Fruit fly (Drosophila melanogaster) whole organism, wandering third instar larva: ENCODE results near the gene ssp2.
A peak's percentile ranks its signal among the peaks of the same experiment; 100 is the strongest.

ENCODE experiments used
- Abd-B ChIP-seq: fragments of >200 bp; optimal IDR thresholded peaks from 2 replicates; lab custom pipeline; 2017; ENCODE audit warnings: missing biosample characterization, missing genetic modification characterization
- CG32264 ChIP-seq: fragments of 200-800 bp; sonication (Bioruptor generic); optimal IDR thresholded peaks from 2 replicates; lab custom pipeline; 2016; ENCODE audit warnings: missing biosample characterization, missing genetic modification characterization
- CG9705 ChIP-seq: fragments of 200-800 bp; sonication (Bioruptor generic); optimal IDR thresholded peaks from 2 replicates; lab custom pipeline; 2018; ENCODE audit warnings: missing biosample characterization, mild to moderate bottlenecking, missing genetic modification characterization
- CrebA ChIP-seq: fragments of 200-800 bp; sonication (Bioruptor generic); optimal IDR thresholded peaks from 2 replicates; lab custom pipeline; 2016; ENCODE audit warnings: missing biosample characterization, mild to moderate bottlenecking, missing genetic modification characterization, borderline replicate concordance
- Dfd ChIP-seq: fragments of >200 bp; optimal IDR thresholded peaks from 2 replicates; lab custom pipeline; 2017; ENCODE audit warnings: missing biosample characterization, missing genetic modification characterization
- Dif ChIP-seq: fragments of 200-275, 200-300 bp; sonication (Bioruptor generic); optimal IDR thresholded peaks from 2 replicates; lab custom pipeline; 2018; ENCODE audit warnings: missing biosample characterization, missing genetic modification characterization; ENCODE audit not compliant: partially characterized antibody
- GATAd ChIP-seq: sonication (Bioruptor generic); optimal IDR thresholded peaks from 2 replicates; lab custom pipeline; 2016; ENCODE audit warnings: missing biosample characterization, missing genetic modification characterization
- HLH106 ChIP-seq: fragments of 200-800 bp; optimal IDR thresholded peaks from 3 replicates; lab custom pipeline; 2019; ENCODE audit warnings: missing biosample characterization, mild to moderate bottlenecking, missing genetic modification characterization, moderate library complexity
- Hnf4 ChIP-seq: fragments of 200-800 bp; sonication (Bioruptor generic); optimal IDR thresholded peaks from 2 replicates; lab custom pipeline; 2016; ENCODE audit warnings: missing biosample characterization, mild to moderate bottlenecking, missing genetic modification characterization
- Hr78 ChIP-seq: fragments of >200 bp; optimal IDR thresholded peaks from 2 replicates; lab custom pipeline; 2017; ENCODE audit warnings: missing biosample characterization, missing genetic modification characterization
- Hr83 ChIP-seq: fragments of 200-300 bp; sonication (Bioruptor generic); optimal IDR thresholded peaks from 2 replicates; lab custom pipeline; 2016; ENCODE audit warnings: missing biosample characterization, mild to moderate bottlenecking, missing genetic modification characterization, moderate library complexity; ENCODE audit not compliant: poor library complexity, severe bottlenecking
- Mio ChIP-seq: sonication (Bioruptor generic); optimal IDR thresholded peaks from 2 replicates; lab custom pipeline; 2016; ENCODE audit warnings: missing biosample characterization, missing genetic modification characterization
- Myc ChIP-seq: fragments of >200 bp; optimal IDR thresholded peaks from 2 replicates; lab custom pipeline; 2017
- OdsH ChIP-seq: fragments of 200-800 bp; sonication (Bioruptor generic); optimal IDR thresholded peaks from 2 replicates; lab custom pipeline; 2016; ENCODE audit warnings: missing biosample characterization, mild to moderate bottlenecking, missing genetic modification characterization
- Rel ChIP-seq, 2 experiments: fragments of 200-800 bp; sonication (Bioruptor generic) in 1 of 2; optimal IDR thresholded peaks; 2 replicates in 1 of 2; 3 replicates in 1 of 2; lab custom pipeline; 2016 to 2019; ENCODE audit warnings: mild to moderate bottlenecking in 2 of 2, missing biosample characterization in 2 of 2, missing genetic modification characterization in 2 of 2, moderate library complexity in 1 of 2
- Sp1 ChIP-seq: fragments of 200-800 bp; sonication (Bioruptor generic); optimal IDR thresholded peaks from 3 replicates; lab custom pipeline; 2019; ENCODE audit warnings: missing biosample characterization, mild to moderate bottlenecking, missing genetic modification characterization, moderate library complexity
- Vsx2 ChIP-seq: fragments of 200-300, 225-300 bp; sonication (Bioruptor generic); optimal IDR thresholded peaks from 2 replicates; lab custom pipeline; 2018; ENCODE audit warnings: missing biosample characterization, missing genetic modification characterization; ENCODE audit not compliant: partially characterized antibody
- br ChIP-seq: fragments of 200-800 bp; sonication (Bioruptor generic); optimal IDR thresholded peaks from 2 replicates; lab custom pipeline; 2016; ENCODE audit warnings: missing biosample characterization, missing genetic modification characterization
- brk ChIP-seq: fragments of 200-800 bp; sonication (Bioruptor generic); optimal IDR thresholded peaks from 2 replicates; lab custom pipeline; 2016; ENCODE audit warnings: missing biosample characterization, mild to moderate bottlenecking, missing genetic modification characterization
- dl ChIP-seq, 2 experiments: fragments of 175-275, 200-275 bp in 1 of 2; fragments of 200-275 bp in 1 of 2; sonication (Bioruptor generic); optimal IDR thresholded peaks; lab custom pipeline; 2018; ENCODE audit warnings: mild to moderate bottlenecking in 2 of 2, missing biosample characterization in 2 of 2, missing genetic modification characterization in 2 of 2, moderate library complexity in 2 of 2; ENCODE audit not compliant: partially characterized antibody in 2 of 2, insufficient read depth in 1 of 2
- dmrt93B ChIP-seq: fragments of 200-800 bp; sonication (Bioruptor generic); optimal IDR thresholded peaks from 2 replicates; lab custom pipeline; 2018; ENCODE audit warnings: missing biosample characterization, mild to moderate bottlenecking, missing genetic modification characterization
- dsf ChIP-seq: sonication (Bioruptor generic); optimal IDR thresholded peaks from 2 replicates; lab custom pipeline; 2016; ENCODE audit warnings: missing biosample characterization, missing genetic modification characterization, borderline replicate concordance
- ey ChIP-seq: fragments of 200-800 bp; sonication (Bioruptor generic); optimal IDR thresholded peaks from 2 replicates; lab custom pipeline; 2016; ENCODE audit warnings: missing biosample characterization, missing genetic modification characterization
- foxo ChIP-seq, 2 experiments: fragments of 200-800 bp; sonication (Bioruptor generic); optimal IDR thresholded peaks; 2 replicates in 1 of 2; 3 replicates in 1 of 2; lab custom pipeline; 2016 to 2017; ENCODE audit warnings: missing biosample characterization in 2 of 2, missing genetic modification characterization in 2 of 2
- fru ChIP-seq: fragments of 200-800 bp; sonication (Bioruptor generic); optimal IDR thresholded peaks from 3 replicates; lab custom pipeline; 2016; ENCODE audit warnings: missing biosample characterization, mild to moderate bottlenecking, missing genetic modification characterization
- h ChIP-seq: fragments of 200-800 bp; sonication (Bioruptor generic); optimal IDR thresholded peaks from 3 replicates; lab custom pipeline; 2016; ENCODE audit warnings: missing biosample characterization, mild to moderate bottlenecking, missing genetic modification characterization
- jim ChIP-seq: fragments of 175-275, 200-325 bp; sonication (Bioruptor generic); optimal IDR thresholded peaks from 2 replicates; lab custom pipeline; 2016; ENCODE audit warnings: missing biosample characterization, mild to moderate bottlenecking, missing genetic modification characterization
- lola ChIP-seq: fragments of >200 bp; optimal IDR thresholded peaks from 2 replicates; lab custom pipeline; 2017; ENCODE audit warnings: missing biosample characterization, missing genetic modification characterization
- pan ChIP-seq: fragments of >200 bp; optimal IDR thresholded peaks from 2 replicates; lab custom pipeline; 2017
- psq ChIP-seq: fragments of 200-800 bp; sonication (Bioruptor generic); optimal IDR thresholded peaks from 3 replicates; lab custom pipeline; 2017; ENCODE audit warnings: missing biosample characterization, mild to moderate bottlenecking, missing genetic modification characterization, moderate library complexity
- rgr ChIP-seq: fragments of 200-800 bp; sonication (Bioruptor generic); optimal IDR thresholded peaks from 3 replicates; lab custom pipeline; 2016; ENCODE audit warnings: missing biosample characterization, mild to moderate bottlenecking, missing genetic modification characterization
- sage ChIP-seq: fragments of 200-800 bp; sonication (Bioruptor generic); optimal IDR thresholded peaks from 2 replicates; lab custom pipeline; 2016; ENCODE audit warnings: missing biosample characterization, mild to moderate bottlenecking, missing genetic modification characterization
- sv ChIP-seq: fragments of 200-800 bp; sonication (Bioruptor generic); optimal IDR thresholded peaks from 3 replicates; lab custom pipeline; 2016; ENCODE audit warnings: missing biosample characterization, missing genetic modification characterization
- tai ChIP-seq: sonication (Bioruptor generic); optimal IDR thresholded peaks from 2 replicates; lab custom pipeline; 2016; ENCODE audit warnings: missing biosample characterization, missing genetic modification characterization
- usp ChIP-seq: fragments of >200 bp; optimal IDR thresholded peaks from 2 replicates; lab custom pipeline; 2017; ENCODE audit warnings: missing biosample characterization, missing genetic modification characterization
- woc ChIP-seq: sonication (Bioruptor generic); optimal IDR thresholded peaks from 2 replicates; lab custom pipeline; 2016; ENCODE audit warnings: missing biosample characterization, mild to moderate bottlenecking, missing genetic modification characterization

ssp2 gene

dm6 chr3L:13919794-13920631 lies 45.0 kb upstream of the ssp2 start:
- no peak for TF ChIP-seq dsf (GFP tag; lab: Kevin White, UChicago)
- peak; percentile 76 for TF ChIP-seq woc (GFP tag; lab: Kevin White, UChicago)
- no peak for TF ChIP-seq Mio (GFP tag; lab: Kevin White, UChicago)
- TF ChIP-seq jim (GFP tag; lab: Kevin White, UChicago), result no peak
- TF ChIP-seq Hr78 (GFP tag; lab: Kevin White, UChicago), result no peak
- no peak for TF ChIP-seq Myc (lab: Kevin White, UChicago)
- TF ChIP-seq ey (GFP tag; lab: Kevin White, UChicago), result peak; percentile 73
- TF ChIP-seq pan, result peak; percentile 69
- TF ChIP-seq sv (GFP tag; lab: Kevin White, UChicago), result peak; percentile 87
- TF ChIP-seq Sp1 (GFP tag; lab: Kevin White, UChicago), result peak; percentile 59
- TF ChIP-seq sage (GFP tag; lab: Kevin White, UChicago), result no peak
- TF ChIP-seq CG32264 (GFP tag; lab: Kevin White, UChicago), result no peak
- peak in 1 of 2 experiments; percentile 77 for TF ChIP-seq foxo (GFP tag; optimal IDR thresholded peaks at IDR 0.05; lab: Kevin White, UChicago)
- no peak for TF ChIP-seq Abd-B (GFP tag; lab: Kevin White, UChicago)
- no peak for TF ChIP-seq GATAd
- TF ChIP-seq Dfd (GFP tag; lab: Kevin White, UChicago), result no peak
- TF ChIP-seq br (GFP tag; lab: Kevin White, UChicago), result peak; percentile 63
- TF ChIP-seq usp (GFP tag; lab: Kevin White, UChicago), result no peak
- TF ChIP-seq CrebA, result no peak
- TF ChIP-seq Dif (GFP tag; lab: Kevin White, UChicago), result peak; percentile 92
- peak; percentile 70 for TF ChIP-seq HLH106
- no peak for TF ChIP-seq CG9705
- TF ChIP-seq OdsH, result peak; percentile 71
- no peak for TF ChIP-seq brk (GFP tag; lab: Kevin White, UChicago)
- TF ChIP-seq lola (GFP tag; lab: Kevin White, UChicago), result no peak
- TF ChIP-seq Rel (GFP tag; optimal IDR thresholded peaks at IDR 0.05; lab: Kevin White, UChicago), result no peak
- peak; percentile 97 for TF ChIP-seq Rel (tag; optimal IDR thresholded peaks at IDR 0.05; lab: Kevin White, UChicago)
- peak; percentile 64 for TF ChIP-seq rgr
- TF ChIP-seq dmrt93B (GFP tag; lab: Kevin White, UChicago), result peak; percentile 67
- peak; percentile 84 to 93 for TF ChIP-seq dl (GFP tag; optimal IDR thresholded peaks at IDR 0.05; lab: Kevin White, UChicago; ENCODE audit: insufficient read depth in 1 of 2, partially characterized antibody in 2 of 2)
- TF ChIP-seq Hr83 (GFP tag; lab: Kevin White, UChicago), result no peak
- TF ChIP-seq Vsx2 (GFP tag; lab: Kevin White, UChicago), result peak; percentile 16
- peak; percentile 69 for TF ChIP-seq h (GFP tag; lab: Kevin White, UChicago)
- peak; percentile 39 for TF ChIP-seq tai (GFP tag; lab: Kevin White, UChicago)
- TF ChIP-seq psq (GFP tag; lab: Kevin White, UChicago), result peak; percentile 50
- TF ChIP-seq fru (GFP tag; lab: Kevin White, UChicago), result peak; percentile 82
- peak; percentile 22 for TF ChIP-seq Hnf4

- peak; percentile 29 for TF ChIP-seq Dif (GFP tag; lab: Kevin White, UChicago)
- TF ChIP-seq Vsx2 (GFP tag; lab: Kevin White, UChicago), result peak; percentile 64
- peak in 1 of 2 experiments; percentile 3 for TF ChIP-seq dl (GFP tag; optimal IDR thresholded peaks at IDR 0.05; lab: Kevin White, UChicago; ENCODE audit: insufficient read depth in 1 of 2, partially characterized antibody in 2 of 2)
- no peak for TF ChIP-seq Hr83 (GFP tag; lab: Kevin White, UChicago)
- no peak for TF ChIP-seq ey (GFP tag; lab: Kevin White, UChicago)
- TF ChIP-seq Rel (GFP tag; optimal IDR thresholded peaks at IDR 0.05; lab: Kevin White, UChicago), result no peak
- TF ChIP-seq Rel (tag; optimal IDR thresholded peaks at IDR 0.05; lab: Kevin White, UChicago), result no peak
These were observed 44.4 kb upstream of the ssp2 start for dm6 chr3L:13920632-13920981.
